Fruit fly (Drosophila melanogaster) whole organism, prepupa: ENCODE data around the gene Bap60.

Source experiments
- Blimp-1 ChIP-seq: fragments of 200-800 bp; sonication (Bioruptor generic); optimal IDR thresholded peaks from 3 replicates; lab custom pipeline; 2017; ENCODE audit warnings: missing biosample characterization, missing genetic modification characterization, mild to moderate bottlenecking, moderate library complexity, missing genetic modification reagents
- CG10669 ChIP-seq: fragments of 200-800 bp; sonication (Bioruptor generic); optimal IDR thresholded peaks from 3 replicates; lab custom pipeline; 2018; ENCODE audit warnings: missing biosample characterization, mild to moderate bottlenecking, missing genetic modification characterization, moderate library complexity
- CG11294 ChIP-seq: fragments of 200-800 bp; sonication (Bioruptor generic); IDR thresholded peaks from 2 replicates; pipeline ENCODE4 v1.3.6; 2022; ENCODE audit warnings: missing biosample characterization, missing genetic modification characterization
- CG11762 ChIP-seq: fragments of 200-800 bp; sonication (Bioruptor generic); optimal IDR thresholded peaks from 3 replicates; lab custom pipeline; 2016; ENCODE audit warnings: missing biosample characterization, missing genetic modification characterization; ENCODE audit not compliant: insufficient read depth
- CG11902 ChIP-seq: fragments of 200-800 bp; sonication (Bioruptor generic); optimal IDR thresholded peaks from 3 replicates; lab custom pipeline; 2016; ENCODE audit warnings: missing biosample characterization, missing genetic modification characterization
- CG15336 ChIP-seq: fragments of 200-800 bp; sonication (Bioruptor generic); IDR thresholded peaks from 2 replicates; pipeline ENCODE4 v1.3.6; 2022; ENCODE audit warnings: missing biosample characterization, missing genetic modification characterization
- CG1621 ChIP-seq: fragments of 200-800 bp; sonication (Bioruptor generic); optimal IDR thresholded peaks from 3 replicates; lab custom pipeline; 2018; ENCODE audit warnings: missing biosample characterization, mild to moderate bottlenecking, missing genetic modification characterization
- CG16779 ChIP-seq: fragments of 200-800 bp; sonication (Bioruptor generic); optimal IDR thresholded peaks from 3 replicates; lab custom pipeline; 2017; ENCODE audit warnings: missing biosample characterization, mild to moderate bottlenecking, missing genetic modification characterization
- CG3032 ChIP-seq: fragments of 200-800 bp; optimal IDR thresholded peaks from 2 replicates; lab custom pipeline; 2019; ENCODE audit warnings: missing biosample characterization, mild to moderate bottlenecking, missing genetic modification characterization, moderate library complexity
- CG32006 ChIP-seq: fragments of 200-800 bp; sonication (Bioruptor generic); optimal IDR thresholded peaks from 3 replicates; lab custom pipeline; 2017; ENCODE audit warnings: missing biosample characterization, mild to moderate bottlenecking, missing genetic modification characterization
- CG6163 ChIP-seq: fragments of 200-800 bp; sonication (Bioruptor generic); IDR thresholded peaks from 3 replicates; pipeline ENCODE4 v1.3.6; 2022; ENCODE audit warnings: missing biosample characterization, missing genetic modification characterization
- CG6276 ChIP-seq: fragments of 200-800 bp; sonication (Bioruptor generic); optimal IDR thresholded peaks from 2 replicates; lab custom pipeline; 2017; ENCODE audit warnings: missing biosample characterization, mild to moderate bottlenecking, missing genetic modification characterization
- CG6792 ChIP-seq: fragments of 200-800 bp; sonication (Bioruptor generic); optimal IDR thresholded peaks from 3 replicates; lab custom pipeline; 2016; ENCODE audit warnings: missing biosample characterization, missing genetic modification characterization
- CG6808 ChIP-seq: fragments of 200-800 bp; sonication (Bioruptor generic); optimal IDR thresholded peaks from 3 replicates; lab custom pipeline; 2017; ENCODE audit warnings: missing biosample characterization, missing genetic modification characterization, mild to moderate bottlenecking, moderate library complexity, missing genetic modification reagents
- CG6854 ChIP-seq: fragments of 200-800 bp; sonication (Bioruptor generic); optimal IDR thresholded peaks from 2 replicates; lab custom pipeline; 2017; ENCODE audit warnings: missing biosample characterization, mild to moderate bottlenecking, missing genetic modification characterization
- CG7368 ChIP-seq: fragments of 200-800 bp; sonication (Bioruptor generic); optimal IDR thresholded peaks from 3 replicates; lab custom pipeline; 2016; ENCODE audit warnings: missing biosample characterization, missing genetic modification characterization
- CG8119 ChIP-seq: fragments of 200-800 bp; sonication (Bioruptor generic); IDR thresholded peaks from 3 replicates; pipeline ENCODE4 v1.3.6; 2022; ENCODE audit warnings: missing biosample characterization, missing genetic modification characterization
- CG8319 ChIP-seq: fragments of 200-800 bp; sonication (Bioruptor generic); optimal IDR thresholded peaks from 3 replicates; lab custom pipeline; 2016; ENCODE audit warnings: missing biosample characterization, missing genetic modification characterization
- CG8632 ChIP-seq: fragments of 200-800 bp; sonication (Bioruptor generic); optimal IDR thresholded peaks from 3 replicates; lab custom pipeline; 2016; ENCODE audit warnings: missing biosample characterization, missing genetic modification characterization
- CG9139 ChIP-seq: fragments of 200-800 bp; sonication (Bioruptor generic); optimal IDR thresholded peaks from 3 replicates; lab custom pipeline; 2017; ENCODE audit warnings: missing biosample characterization, mild to moderate bottlenecking, missing genetic modification characterization
- Eip78C ChIP-seq: fragments of 200-800 bp; sonication (Bioruptor generic); peaks from one replicate; lab custom pipeline; 2016; ENCODE audit warnings: missing biosample characterization, missing genetic modification characterization
- Eip93F ChIP-seq: fragments of 200-800 bp; sonication (Bioruptor generic); optimal IDR thresholded peaks from 2 replicates; lab custom pipeline; 2016; ENCODE audit warnings: missing biosample characterization, mild to moderate bottlenecking, missing genetic modification characterization
- Ets96B ChIP-seq: fragments of 200-800 bp; optimal IDR thresholded peaks from 2 replicates; lab custom pipeline; 2019; ENCODE audit warnings: missing biosample characterization, mild to moderate bottlenecking, missing genetic modification characterization, moderate library complexity
- Gug ChIP-seq: fragments of 200-800 bp; sonication (Bioruptor generic); IDR thresholded peaks from 2 replicates; pipeline ENCODE4 v1.3.6; 2022; ENCODE audit warnings: missing biosample characterization, missing genetic modification characterization
- Hr38 ChIP-seq: sonication (Bioruptor generic); optimal IDR thresholded peaks from 2 replicates; lab custom pipeline; 2016; ENCODE audit warnings: missing biosample characterization, missing genetic modification characterization
- Lpt ChIP-seq: fragments of 200-800 bp; sonication (Bioruptor generic); optimal IDR thresholded peaks from 3 replicates; lab custom pipeline; 2016; ENCODE audit warnings: missing biosample characterization, missing genetic modification characterization
- Met ChIP-seq: fragments of 200-800 bp; sonication (Bioruptor generic); optimal IDR thresholded peaks from 3 replicates; lab custom pipeline; 2016; ENCODE audit warnings: missing biosample characterization, missing genetic modification characterization
- OdsH ChIP-seq: fragments of 200-800 bp; sonication (Bioruptor generic); optimal IDR thresholded peaks from 3 replicates; lab custom pipeline; 2016; ENCODE audit warnings: missing biosample characterization, missing genetic modification characterization
- Smox ChIP-seq: fragments of 200-800 bp; sonication (Bioruptor generic); optimal IDR thresholded peaks from 3 replicates; lab custom pipeline; 2016; ENCODE audit warnings: missing biosample characterization, missing genetic modification characterization
- Sox102F ChIP-seq: fragments of 200-800 bp; sonication (Bioruptor generic); optimal IDR thresholded peaks from 2 replicates; lab custom pipeline; 2016; ENCODE audit warnings: missing biosample characterization, mild to moderate bottlenecking, missing genetic modification characterization
- Sox15 ChIP-seq: fragments of 200-800 bp; sonication (Bioruptor generic); optimal IDR thresholded peaks from 3 replicates; lab custom pipeline; 2016; ENCODE audit warnings: missing biosample characterization, missing genetic modification characterization
- achi ChIP-seq: fragments of 200-800 bp; sonication (Bioruptor generic); optimal IDR thresholded peaks from 3 replicates; lab custom pipeline; 2016; ENCODE audit warnings: missing biosample characterization, missing genetic modification characterization
- acj6 ChIP-seq: fragments of 200-800 bp; sonication (Bioruptor generic); optimal IDR thresholded peaks from 3 replicates; lab custom pipeline; 2016; ENCODE audit warnings: missing biosample characterization, missing genetic modification characterization
- cyc ChIP-seq: fragments of 200-800 bp; sonication (Bioruptor generic); optimal IDR thresholded peaks from 3 replicates; lab custom pipeline; 2016; ENCODE audit warnings: missing biosample characterization, missing genetic modification characterization
- dac ChIP-seq: fragments of 200-800 bp; sonication (Bioruptor generic); optimal IDR thresholded peaks from 2 replicates; lab custom pipeline; 2017; ENCODE audit warnings: missing biosample characterization, mild to moderate bottlenecking, missing genetic modification characterization
- dsx ChIP-seq: fragments of 200-800 bp; optimal IDR thresholded peaks from 3 replicates; lab custom pipeline; 2019; ENCODE audit warnings: missing biosample characterization, mild to moderate bottlenecking, missing genetic modification characterization, moderate library complexity; ENCODE audit not compliant: poor library complexity, severe bottlenecking
- eg ChIP-seq: fragments of 200-800 bp; sonication (Bioruptor generic); IDR thresholded peaks from 3 replicates; pipeline ENCODE4 v1.3.6; 2022; ENCODE audit warnings: missing biosample characterization, missing genetic modification characterization
- esn ChIP-seq: fragments of 200-800 bp; sonication (Bioruptor generic); optimal IDR thresholded peaks from 2 replicates; lab custom pipeline; 2016; ENCODE audit warnings: missing biosample characterization, mild to moderate bottlenecking, missing genetic modification characterization, moderate library complexity
- fd59A ChIP-seq: fragments of 200-800 bp; sonication (Bioruptor generic); optimal IDR thresholded peaks from 2 replicates; lab custom pipeline; 2017; ENCODE audit warnings: missing biosample characterization, mild to moderate bottlenecking, missing genetic modification characterization, missing genetic modification reagents
- fd85E ChIP-seq: fragments of 200-800 bp; sonication (Bioruptor generic); optimal IDR thresholded peaks from 3 replicates; lab custom pipeline; 2016; ENCODE audit warnings: missing biosample characterization, missing genetic modification characterization
- fkh ChIP-seq: fragments of 200-800 bp; sonication (Bioruptor generic); optimal IDR thresholded peaks from 3 replicates; lab custom pipeline; 2017; ENCODE audit warnings: missing biosample characterization, mild to moderate bottlenecking, missing genetic modification characterization, moderate library complexity
- lz ChIP-seq: fragments of 200-800 bp; sonication (Bioruptor generic); optimal IDR thresholded peaks from 3 replicates; lab custom pipeline; 2016; ENCODE audit warnings: missing biosample characterization, missing genetic modification characterization
- net ChIP-seq: fragments of 200-800 bp; sonication (Bioruptor generic); optimal IDR thresholded peaks from 3 replicates; lab custom pipeline; 2016; ENCODE audit warnings: missing biosample characterization, missing genetic modification characterization
- pdm3 ChIP-seq: fragments of 200-800 bp; sonication (Bioruptor generic); optimal IDR thresholded peaks from 3 replicates; lab custom pipeline; 2016; ENCODE audit warnings: missing biosample characterization, missing genetic modification characterization
- salr ChIP-seq, 2 experiments: fragments of 200-800 bp; sonication (Bioruptor generic); optimal IDR thresholded peaks; 3 replicates each; lab custom pipeline; 2016 to 2018; ENCODE audit warnings: missing biosample characterization in 2 of 2, missing genetic modification characterization in 2 of 2, mild to moderate bottlenecking in 1 of 2
- spab ChIP-seq: fragments of 200-800 bp; sonication (Bioruptor generic); optimal IDR thresholded peaks from 2 replicates; lab custom pipeline; 2017; ENCODE audit warnings: missing biosample characterization, mild to moderate bottlenecking, missing genetic modification characterization, missing genetic modification reagents
- ss ChIP-seq, 2 experiments: fragments of 200-800 bp; sonication (Bioruptor generic); optimal IDR thresholded peaks; 2 replicates in 1 of 2; 3 replicates in 1 of 2; lab custom pipeline; 2017 to 2018; ENCODE audit warnings: mild to moderate bottlenecking in 2 of 2, missing biosample characterization in 2 of 2, missing genetic modification characterization in 2 of 2, moderate library complexity in 1 of 2
- svp ChIP-seq: fragments of 200-800 bp; sonication (Bioruptor generic); peaks from one replicate; lab custom pipeline; 2016; ENCODE audit warnings: missing biosample characterization, missing genetic modification characterization
- topi ChIP-seq: fragments of 200-800 bp; sonication (Bioruptor generic); optimal IDR thresholded peaks from 3 replicates; lab custom pipeline; 2016; ENCODE audit warnings: missing biosample characterization, missing genetic modification characterization
- vri ChIP-seq: fragments of 200-800 bp; sonication (Bioruptor generic); optimal IDR thresholded peaks from 3 replicates; lab custom pipeline; 2016; ENCODE audit warnings: missing biosample characterization, mild to moderate bottlenecking, missing genetic modification characterization

Gene Bap60

DNA sequence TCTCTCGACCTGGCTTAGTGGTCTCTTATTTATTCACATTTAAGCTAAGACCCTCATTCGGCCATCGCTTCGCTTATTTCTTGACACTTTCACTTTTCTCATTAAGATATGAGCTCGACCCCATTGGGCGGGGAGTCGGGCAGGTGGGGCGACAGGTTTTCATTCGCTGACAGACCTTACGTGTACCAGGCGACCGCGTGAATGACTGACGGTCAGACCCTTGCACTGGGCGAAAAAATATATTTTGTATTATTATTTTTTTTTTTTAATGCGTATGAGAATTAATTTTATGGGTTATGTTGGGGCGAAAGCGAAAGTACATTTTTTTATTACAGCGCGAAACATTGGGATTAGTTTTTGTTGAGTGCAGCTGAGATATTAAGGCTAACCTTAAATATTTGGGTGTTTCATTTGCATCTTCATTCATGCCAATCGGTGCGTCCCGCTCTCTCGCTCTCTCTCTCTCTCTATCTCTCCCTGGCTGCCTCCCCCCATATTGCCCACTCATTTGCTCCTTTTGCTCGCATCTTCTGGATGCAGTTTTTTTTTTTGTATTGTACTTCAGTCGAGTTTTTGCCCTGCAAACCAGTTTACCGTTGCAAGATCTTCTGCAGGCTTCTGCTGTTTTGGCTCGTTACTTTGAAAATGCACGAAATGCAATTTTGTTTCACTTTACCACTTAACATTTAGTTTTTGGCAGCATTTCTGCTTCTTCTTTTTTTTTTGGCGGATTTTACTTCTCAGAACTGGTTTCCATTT lies 22.2 kb downstream of the Bap60 start:
- TF ChIP-seq topi (GFP tag; lab: Kevin White, UChicago), result peak; percentile 81
- TF ChIP-seq Eip78C, result peak; percentile 95
- 0 out of 2 replicates have a peak, but pooled peaks have one; percentile 16 for TF ChIP-seq Gug (GFP tag; lab: Robert Waterston, UW)
- TF ChIP-seq CG10669 (GFP tag; lab: Kevin White, UChicago), result peak; percentile 3
- TF ChIP-seq CG7368 (GFP tag; lab: Kevin White, UChicago), result peak; percentile 44
- TF ChIP-seq CG3032 (tag; lab: Kevin White, UChicago), result peak; percentile 27
- TF ChIP-seq achi (GFP tag; lab: Kevin White, UChicago), result peak; percentile 48
- peak; percentile 45 for TF ChIP-seq dsx (GFP tag; lab: Kevin White, UChicago)
- no peak for TF ChIP-seq salr (GFP tag; optimal IDR thresholded peaks at IDR 0.05; lab: Kevin White, UChicago)
- no peak for TF ChIP-seq fd85E (GFP tag; lab: Kevin White, UChicago)
- TF ChIP-seq OdsH (GFP tag; lab: Kevin White, UChicago), result peak; percentile 61
- peak; percentile 69 for TF ChIP-seq CG15336 (GFP tag; lab: Robert Waterston, UW)
- peak; percentile 64 for TF ChIP-seq CG6808 (GFP tag; lab: Kevin White, UChicago)
- peak; percentile 51 for TF ChIP-seq net (GFP tag; lab: Kevin White, UChicago)
- peak; percentile 35 for TF ChIP-seq Ets96B (tag; lab: Kevin White, UChicago)
- TF ChIP-seq pdm3, result peak; percentile 6
- TF ChIP-seq fd59A (GFP tag; lab: Kevin White, UChicago), result peak; percentile 16
- peak; percentile 70 for TF ChIP-seq esn (GFP tag; lab: Kevin White, UChicago)
- peak; percentile 58 for TF ChIP-seq CG11902 (GFP tag; lab: Kevin White, UChicago)
- TF ChIP-seq eg (GFP tag; lab: Robert Waterston, UW), result no peak; the same call in 2 of the 3 replicates
- TF ChIP-seq Sox102F (GFP tag; lab: Kevin White, UChicago), result peak; percentile 56
- peak; percentile 65; the same call in 2 of the 3 replicates for TF ChIP-seq CG8119 (GFP tag; lab: Robert Waterston, UW)
- peak; percentile 26 for TF ChIP-seq CG1621 (tag; lab: Kevin White, UChicago)
- peak; percentile 83 for TF ChIP-seq Eip93F (GFP tag; lab: Kevin White, UChicago)
- TF ChIP-seq Smox (GFP tag; lab: Kevin White, UChicago), result peak; percentile 57
- peak; percentile 46 for TF ChIP-seq CG9139 (GFP tag; lab: Kevin White, UChicago)
- peak; percentile 47 for TF ChIP-seq vri
- peak; percentile 29 for TF ChIP-seq CG11762 (GFP tag; lab: Kevin White, UChicago)
- TF ChIP-seq svp (GFP tag; lab: Kevin White, UChicago), result peak; percentile 95
- peak; percentile 78 to 83 for TF ChIP-seq ss (GFP tag; optimal IDR thresholded peaks at IDR 0.05; lab: Kevin White, UChicago)
- TF ChIP-seq spab (GFP tag; lab: Kevin White, UChicago), result peak; percentile 8
- no peak for TF ChIP-seq dac (GFP tag; lab: Kevin White, UChicago)
- peak; percentile 94 for TF ChIP-seq Blimp-1 (GFP tag; lab: Kevin White, UChicago)
- peak; percentile 3 for TF ChIP-seq CG6854 (GFP tag; lab: Kevin White, UChicago)
- peak; percentile 33 for TF ChIP-seq Sox15 (GFP tag; lab: Kevin White, UChicago)
- TF ChIP-seq CG8319, result peak; percentile 53
- peak; percentile 84 for TF ChIP-seq Met (GFP tag; lab: Kevin White, UChicago)
- TF ChIP-seq Lpt (GFP tag; lab: Kevin White, UChicago), result no peak
- TF ChIP-seq CG6276, result peak; percentile 24
- TF ChIP-seq CG16779 (tag; lab: Kevin White, UChicago), result peak; percentile 52
- TF ChIP-seq CG6792 (GFP tag; lab: Kevin White, UChicago), result peak; percentile 62
- no peak for TF ChIP-seq fkh
- peak; percentile 49 for TF ChIP-seq CG32006 (GFP tag; lab: Kevin White, UChicago)
- peak; percentile 86 for TF ChIP-seq lz (GFP tag; lab: Kevin White, UChicago)
- peak; percentile 75 for TF ChIP-seq CG8632 (GFP tag; lab: Kevin White, UChicago)
- 0 out of 2 replicates have a peak, but pooled peaks have one; percentile 8 for TF ChIP-seq CG11294 (GFP tag; lab: Robert Waterston, UW)
- peak; percentile 49 for TF ChIP-seq cyc (GFP tag; lab: Kevin White, UChicago)
- no peak for TF ChIP-seq Hr38 (GFP tag; lab: Kevin White, UChicago)
- TF ChIP-seq CG6163, result peak; percentile 86
- peak; percentile 86 for TF ChIP-seq acj6 (GFP tag; lab: Kevin White, UChicago)
